Fruit fly (Drosophila melanogaster) whole organism: Measurements from ENCODE around the gene CG7304.

Experiments used
- pan ChIP-seq: fragments of >200 bp; optimal IDR thresholded peaks from 2 replicates; lab custom pipeline; 2017
- psq ChIP-seq: fragments of >200 bp; optimal IDR thresholded peaks from 2 replicates; lab custom pipeline; 2017

- TF ChIP-seq psq (lab: Kevin White, UChicago) (no peak), pan (lab: Kevin White, UChicago) (no peak)
Measured at dm6 chr3L:15677662-15678061, 1.9 kb upstream of the CG7304 start.
